Fruit fly (Drosophila melanogaster): ENCODE data around the gene CG15169.
A peak's percentile ranks its signal among the peaks of the same experiment; 100 is the strongest.

CG15169 gene

dm6 chr2L:18974063-18974779 is 16.6 kb upstream of the CG15169 start, which contains the start of the genes L2HGDH and CG10431 (continued):
- peak in 1 of 2 experiments; percentile 41 for TF ChIP-seq bsh (GFP tag; optimal IDR thresholded peaks at IDR 0.05)
- TF ChIP-seq mirr (GFP tag; optimal IDR thresholded peaks at IDR 0.05): peak; percentile 67
- peak; percentile 89 for TF ChIP-seq otp (GFP tag; IDR thresholded peaks at IDR 0.05)
- TF ChIP-seq CG8388 (GFP tag; optimal IDR thresholded peaks at IDR 0.05): peak; percentile 43
- TF ChIP-seq ATbp (GFP tag; optimal IDR thresholded peaks at IDR 0.05): peak; percentile 25
- peak; percentile 93 for TF ChIP-seq exex (tag; optimal IDR thresholded peaks at IDR 0.05)
- peak; percentile 77 for TF ChIP-seq CG2712 (tag; optimal IDR thresholded peaks at IDR 0.05)
- TF ChIP-seq CG18476 (GFP tag; optimal IDR thresholded peaks at IDR 0.05): peak; percentile 62
- TF ChIP-seq pum (GFP tag; optimal IDR thresholded peaks at IDR 0.05): peak; percentile 33
- TF ChIP-seq CG12104 (GFP tag; optimal IDR thresholded peaks at IDR 0.05): peak; percentile 72
- peak; percentile 83 for TF ChIP-seq CG14710 (tag; optimal IDR thresholded peaks at IDR 0.05)
- peak; percentile 79 for TF ChIP-seq CoRest (tag; optimal IDR thresholded peaks at IDR 0.05)
- TF ChIP-seq kni (GFP tag; optimal IDR thresholded peaks at IDR 0.05): no peak
- TF ChIP-seq CG5180 (GFP tag; optimal IDR thresholded peaks at IDR 0.05): peak; percentile 31
- peak; percentile 1 for TF ChIP-seq jumu (GFP tag; optimal IDR thresholded peaks at IDR 0.05)
- TF ChIP-seq CG30403 (GFP tag; optimal IDR thresholded peaks at IDR 0.05): peak; percentile 80
- TF ChIP-seq Jarid2 (GFP tag; optimal IDR thresholded peaks at IDR 0.05): peak; percentile 57
- peak; percentile 37; the same call in 1 of the 2 replicates for TF ChIP-seq amos (GFP tag; IDR thresholded peaks at IDR 0.05; ENCODE audit: partially characterized antibody)
- TF ChIP-seq CG31224 (GFP tag; IDR thresholded peaks at IDR 0.05): no peak
- TF ChIP-seq maf-S (GFP tag; optimal IDR thresholded peaks at IDR 0.05): peak; percentile 5
- TF ChIP-seq Adf1 (GFP tag; IDR thresholded peaks at IDR 0.05): peak; percentile 44; the same call in 1 of the 2 replicates
- TF ChIP-seq hbn (GFP tag; IDR thresholded peaks at IDR 0.05; ENCODE audit: partially characterized antibody): no peak; the same call in 1 of the 2 replicates
- peak; percentile 44 for TF ChIP-seq Dp (GFP tag; optimal IDR thresholded peaks at IDR 0.05)
- peak; percentile 60 for TF ChIP-seq dmrt99B (tag; optimal IDR thresholded peaks at IDR 0.05)
- TF ChIP-seq CG18262 (tag; optimal IDR thresholded peaks at IDR 0.05): peak; percentile 69
- peak; percentile 50 for TF ChIP-seq CG10147 (GFP tag; optimal IDR thresholded peaks at IDR 0.05)
- TF ChIP-seq CG14860 (GFP tag; IDR thresholded peaks at IDR 0.05; ENCODE audit: partially characterized antibody): no peak
- no peak for TF ChIP-seq wor (GFP tag; IDR thresholded peaks at IDR 0.05)
- no peak for TF ChIP-seq CG33557 (GFP tag; optimal IDR thresholded peaks at IDR 0.05)
- TF ChIP-seq gem (tag; optimal IDR thresholded peaks at IDR 0.05): peak; percentile 79
- TF ChIP-seq BEAF-32 (GFP tag; optimal IDR thresholded peaks at IDR 0.05): peak; percentile 52
- TF ChIP-seq row (GFP tag; IDR thresholded peaks at IDR 0.05): peak; percentile 77
- peak; percentile 8 for TF ChIP-seq pnt (GFP tag; optimal IDR thresholded peaks at IDR 0.05)
- TF ChIP-seq Dbx (GFP tag; IDR thresholded peaks at IDR 0.05): 0 out of 3 replicates have a peak, but pooled peaks have one; percentile 27
- no peak for TF ChIP-seq B-H1 (GFP tag; IDR thresholded peaks at IDR 0.05)
- TF ChIP-seq az2 (GFP tag; optimal IDR thresholded peaks at IDR 0.05): peak; percentile 57
- peak; percentile 72 for TF ChIP-seq Meics (GFP tag; optimal IDR thresholded peaks at IDR 0.05)
- peak; percentile 4 for TF ChIP-seq CG2202 (tag; optimal IDR thresholded peaks at IDR 0.05)
- no peak for TF ChIP-seq onecut (GFP tag; IDR thresholded peaks at IDR 0.05)
- TF ChIP-seq Gug (GFP tag; IDR thresholded peaks at IDR 0.05): no peak
- no peak for TF ChIP-seq CG32767 (GFP tag; IDR thresholded peaks at IDR 0.05)
- TF ChIP-seq klu (GFP tag; IDR thresholded peaks at IDR 0.05): no peak
- no peak for TF ChIP-seq CG10959 (GFP tag; IDR thresholded peaks at IDR 0.05)
- no peak for TF ChIP-seq corto (GFP tag; optimal IDR thresholded peaks at IDR 0.05)
- TF ChIP-seq Vsx1 (GFP tag; optimal IDR thresholded peaks at IDR 0.05): peak; percentile 72
- TF ChIP-seq CG16863 (GFP tag; optimal IDR thresholded peaks at IDR 0.05): no peak
- no peak for TF ChIP-seq CG2889 (GFP tag; IDR thresholded peaks at IDR 0.05)
- TF ChIP-seq Bteb2 (GFP tag; optimal IDR thresholded peaks at IDR 0.05): peak; percentile 65

Data from whole organism, embryonic.